Worm (Caenorhabditis elegans): ENCODE measurements around the gene gcy-32.
A peak's percentile ranks its signal among the peaks of the same experiment; 100 is the strongest.

Gene gcy-32

DNA sequence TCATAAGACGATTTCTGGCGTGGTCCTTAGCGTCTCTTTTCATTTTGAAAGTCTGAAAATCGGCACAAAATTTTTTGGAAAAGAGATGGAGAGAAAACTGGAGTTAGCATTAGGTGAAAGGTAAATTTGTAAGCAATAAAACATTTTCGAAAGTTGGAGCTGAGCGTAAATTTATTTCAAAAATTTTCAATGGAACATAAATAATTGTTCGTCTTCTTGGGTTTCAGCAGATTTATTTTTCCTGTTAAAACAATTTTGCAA is 6.4 kb downstream of the gcy-32 start, which contains the start of gene C06B3.6:
TSS of gene C06B3.6 (minus strand) at position 52 of the 261 bp plus-strand sequence.
- TF ChIP-seq lin-39 (tag; optimal IDR thresholded peaks at IDR 0.05) (no peak), pqm-1 (tag; optimal IDR thresholded peaks at IDR 0.05) (no peak), nhr-12 (tag; optimal IDR thresholded peaks at IDR 0.05) (no peak), elt-1 (tag; optimal IDR thresholded peaks at IDR 0.05) (no peak), daf-12 (tag; optimal IDR thresholded peaks at IDR 0.05) (no peak), ama-1 (optimal IDR thresholded peaks at IDR 0.05) (no peak), aly-2 (tag; optimal IDR thresholded peaks at IDR 0.05) (no peak), nhr-23 (tag; optimal IDR thresholded peaks at IDR 0.05) (no peak), fkh-2 (tag; optimal IDR thresholded peaks at IDR 0.05) (no peak), nhr-67 (tag; optimal IDR thresholded peaks at IDR 0.05) (no peak)

DNA sequence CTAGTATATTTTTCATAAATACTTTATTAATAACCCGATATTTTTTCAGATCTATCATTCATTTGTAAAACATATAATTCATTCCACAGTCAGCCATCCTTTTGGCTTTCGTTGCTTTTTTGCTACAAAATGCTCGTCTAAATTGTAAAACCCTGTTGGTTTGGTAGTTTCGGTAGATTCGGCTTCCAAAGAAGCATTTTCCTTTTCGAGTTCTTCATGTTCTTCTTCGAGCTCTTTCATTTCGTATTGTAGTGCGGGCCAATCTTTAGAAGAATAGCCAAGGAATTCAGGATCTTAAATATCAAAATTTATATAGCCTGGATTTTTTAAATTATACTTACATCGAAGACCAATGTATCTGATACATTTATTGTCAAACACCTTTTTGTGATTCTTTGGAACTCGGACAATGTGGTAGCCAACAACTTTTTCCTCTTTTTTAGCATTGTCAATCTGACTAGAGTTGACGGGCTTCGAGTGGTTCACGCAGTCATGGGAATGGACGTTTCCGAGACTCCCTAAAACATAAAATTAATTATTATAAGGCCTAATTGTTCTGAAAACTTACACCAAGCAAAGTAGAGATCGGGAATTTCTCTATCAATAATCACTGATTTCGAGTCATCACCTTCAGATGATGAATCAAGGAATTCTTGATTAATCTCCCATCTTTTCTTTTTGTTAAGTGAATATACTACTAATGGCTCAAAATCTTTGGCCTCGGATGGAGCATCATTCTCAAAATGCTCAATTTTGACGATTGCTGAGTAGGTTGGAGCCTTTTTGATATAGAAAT is 7.0 kb downstream of the gcy-32 start:
- TF ChIP-seq nhr-43 (tag; optimal IDR thresholded peaks at IDR 0.05; ENCODE audit: poor library complexity, severe bottlenecking) (peak; percentile 65), elt-2 (tag; optimal IDR thresholded peaks at IDR 0.05) (no peak), ama-1 (optimal IDR thresholded peaks at IDR 0.05) (peak; percentile 87), fos-1 (tag; optimal IDR thresholded peaks at IDR 0.05) (no peak), nfya-1 (tag; optimal IDR thresholded peaks at IDR 0.05; ENCODE audit: insufficient read depth) (peak; percentile 12), ztf-4 (tag; optimal IDR thresholded peaks at IDR 0.05) (peak; percentile 24), daf-12 (tag; optimal IDR thresholded peaks at IDR 0.05) (no peak)

DNA sequence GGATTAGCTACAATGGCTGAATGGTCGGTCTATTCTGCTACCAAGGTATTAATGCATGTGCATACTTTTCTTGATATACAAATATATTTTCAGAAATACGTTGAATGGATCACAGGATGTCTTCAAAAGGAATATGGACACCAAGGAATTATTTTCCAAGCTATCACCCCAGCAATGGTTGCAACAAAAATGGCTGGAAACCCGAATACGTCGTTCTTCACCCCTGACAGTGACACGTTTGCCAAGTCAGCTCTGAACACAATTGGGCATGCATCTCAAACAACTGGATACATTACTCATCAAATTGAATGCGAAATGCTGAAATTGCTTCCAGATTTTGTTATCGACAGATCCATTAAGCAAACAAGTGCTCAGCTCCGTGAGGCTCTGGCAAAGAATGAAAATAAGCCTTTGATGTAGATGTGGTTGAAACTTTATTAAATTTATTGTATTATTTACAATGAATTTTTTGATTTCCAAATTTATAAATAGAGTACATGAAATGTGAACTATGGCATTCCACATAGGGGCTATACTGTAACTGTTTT is 7.7 kb downstream of the gcy-32 start:
- no peak for TF ChIP-seq nhr-28 (tag; optimal IDR thresholded peaks at IDR 0.05)
- no peak for TF ChIP-seq nhr-12 (tag; optimal IDR thresholded peaks at IDR 0.05)
- TF ChIP-seq unc-62 (GFP tag; optimal IDR thresholded peaks at IDR 0.05), result no peak
- TF ChIP-seq nhr-23 (tag; optimal IDR thresholded peaks at IDR 0.05), result no peak
- no peak for TF ChIP-seq fos-1 (tag; optimal IDR thresholded peaks at IDR 0.05)
- no peak for TF ChIP-seq elt-3 (tag; optimal IDR thresholded peaks at IDR 0.05)
- peak; percentile 27 for TF ChIP-seq lsy-12 (tag; optimal IDR thresholded peaks at IDR 0.05)
- TF ChIP-seq elt-1 (tag; optimal IDR thresholded peaks at IDR 0.05), result no peak
- TF ChIP-seq egl-5 (tag; optimal IDR thresholded peaks at IDR 0.05), result no peak
- TF ChIP-seq ama-1 (optimal IDR thresholded peaks at IDR 0.05), result peak; percentile 98
- no peak for TF ChIP-seq eor-1 (tag; optimal IDR thresholded peaks at IDR 0.05)
- no peak for TF ChIP-seq ZK546.5 (tag; optimal IDR thresholded peaks at IDR 0.05)
- TF ChIP-seq unc-39 (tag; optimal IDR thresholded peaks at IDR 0.05), result no peak
- no peak for TF ChIP-seq zag-1 (tag; optimal IDR thresholded peaks at IDR 0.05)
- no peak for TF ChIP-seq nhr-11 (tag; optimal IDR thresholded peaks at IDR 0.05)
- TF ChIP-seq mml-1 (tag; optimal IDR thresholded peaks at IDR 0.05), result no peak
- no peak for TF ChIP-seq tbx-2 (tag; optimal IDR thresholded peaks at IDR 0.05)
- no peak for TF ChIP-seq nhr-67 (tag; optimal IDR thresholded peaks at IDR 0.05)
- peak; percentile 0 for TF ChIP-seq nhr-25 (tag; optimal IDR thresholded peaks at IDR 0.05)
- TF ChIP-seq egl-27 (tag; optimal IDR thresholded peaks at IDR 0.05), result no peak
- no peak for TF ChIP-seq ceh-9 (tag; optimal IDR thresholded peaks at IDR 0.05)
- no peak for TF ChIP-seq hmg-11 (tag; optimal IDR thresholded peaks at IDR 0.05)
- no peak for TF ChIP-seq nhr-237 (tag; optimal IDR thresholded peaks at IDR 0.05)
- no peak for TF ChIP-seq daf-12 (tag; optimal IDR thresholded peaks at IDR 0.05)
- no peak for TF ChIP-seq nfya-1 (tag; optimal IDR thresholded peaks at IDR 0.05; ENCODE audit: insufficient read depth)
- no peak for TF ChIP-seq fkh-2 (tag; optimal IDR thresholded peaks at IDR 0.05)
- TF ChIP-seq lin-15B (tag; optimal IDR thresholded peaks at IDR 0.05), result no peak
- TF ChIP-seq ztf-11 (tag; optimal IDR thresholded peaks at IDR 0.05), result no peak
- peak; percentile 72 for TF ChIP-seq jun-1 (tag; optimal IDR thresholded peaks at IDR 0.05)
- no peak for TF ChIP-seq skn-1 (tag; optimal IDR thresholded peaks at IDR 0.05)
- TF ChIP-seq R02D3.7 (tag; optimal IDR thresholded peaks at IDR 0.05), result no peak
- no peak for TF ChIP-seq ceh-16 (tag; optimal IDR thresholded peaks at IDR 0.05)
- TF ChIP-seq pqm-1 (tag; optimal IDR thresholded peaks at IDR 0.05), result no peak
- TF ChIP-seq mdl-1 (tag; optimal IDR thresholded peaks at IDR 0.05), result no peak
- no peak for TF ChIP-seq nhr-77 (tag; optimal IDR thresholded peaks at IDR 0.05)
- TF ChIP-seq snpc-4 (tag; optimal IDR thresholded peaks at IDR 0.05), result no peak
- TF ChIP-seq ztf-4 (tag; optimal IDR thresholded peaks at IDR 0.05), result no peak
- no peak for TF ChIP-seq nhr-76 (tag; optimal IDR thresholded peaks at IDR 0.05)
- TF ChIP-seq pha-4 (tag; optimal IDR thresholded peaks at IDR 0.05), result peak; percentile 3
- no peak for TF ChIP-seq sea-2 (GFP tag; optimal IDR thresholded peaks at IDR 0.05)
- peak; percentile 78 for TF ChIP-seq nhr-43 (tag; optimal IDR thresholded peaks at IDR 0.05; ENCODE audit: poor library complexity, severe bottlenecking)
- no peak for TF ChIP-seq aly-2 (tag; optimal IDR thresholded peaks at IDR 0.05)
- no peak for TF ChIP-seq ceh-28 (tag; optimal IDR thresholded peaks at IDR 0.05)
- TF ChIP-seq fkh-10 (GFP tag; optimal IDR thresholded peaks at IDR 0.05), result no peak
- no peak for TF ChIP-seq lin-39 (tag; optimal IDR thresholded peaks at IDR 0.05)
- peak; percentile 42 for TF ChIP-seq elt-2 (tag; optimal IDR thresholded peaks at IDR 0.05)
- no peak for TF ChIP-seq ceh-82 (tag; optimal IDR thresholded peaks at IDR 0.05)

Data from whole organism, L3 larva.